Worm (Caenorhabditis elegans): Measurements from ENCODE around the gene tbc-8.

ce11 chrIII:10395990-10396389 is 31.2 kb downstream of the tbc-8 start, which contains the start of gene M03C11.1:
- no peak for TF ChIP-seq unc-62 (GFP tag; optimal IDR thresholded peaks at IDR 0.05)
- no peak for TF ChIP-seq hrde-1 (tag; optimal IDR thresholded peaks at IDR 0.05; ENCODE audit: borderline replicate concordance)
- no peak for TF ChIP-seq F55B11.4 (tag; optimal IDR thresholded peaks at IDR 0.05; ENCODE audit: borderline replicate concordance, insufficient read depth)
- TF ChIP-seq F33H1.4 (GFP tag; IDR thresholded peaks at IDR 0.05) = no peak
- TF ChIP-seq hmg-1.2 (GFP tag; IDR thresholded peaks at IDR 0.05) = no peak
- TF ChIP-seq Y79H2A.3 (GFP tag; conservative IDR thresholded peaks at IDR 0.05) = no peak
- no peak for TF ChIP-seq ceh-58 (GFP tag; IDR thresholded peaks at IDR 0.05)
- TF ChIP-seq F22D6.2 (tag; optimal IDR thresholded peaks at IDR 0.05) = no peak
- TF ChIP-seq ceh-79 (tag; optimal IDR thresholded peaks at IDR 0.05) = no peak
- TF ChIP-seq cebp-2 (GFP tag; IDR thresholded peaks at IDR 0.05) = no peak
- no peak for TF ChIP-seq snpc-1.1 (tag; optimal IDR thresholded peaks at IDR 0.05; ENCODE audit: insufficient read depth)
- TF ChIP-seq ama-1 (optimal IDR thresholded peaks at IDR 0.05) = no peak
- no peak for TF ChIP-seq ama-1 (GFP tag; optimal IDR thresholded peaks at IDR 0.05)
- TF ChIP-seq nfya-1 (tag; optimal IDR thresholded peaks at IDR 0.05; ENCODE audit: borderline replicate concordance, insufficient read depth) = no peak
- TF ChIP-seq pbrm-1 (GFP tag; IDR thresholded peaks at IDR 0.05) = no peak

Measured in whole organism, young adult.